Fruit fly (Drosophila melanogaster): ENCODE measurements around the gene beta-PheRS.

The beta-PheRS gene

dm6 chr3R:24252494-24252893 lies at the start of gene beta-PheRS (continued):
- TF ChIP-seq Opbp (GFP tag; IDR thresholded peaks at IDR 0.05; ENCODE audit: partially characterized antibody) (peak; percentile 94), CG7372 (GFP tag; IDR thresholded peaks at IDR 0.05) (no peak; the same call in 1 of the 2 replicates), sqz (GFP tag; optimal IDR thresholded peaks at IDR 0.05) (no peak), ATbp (GFP tag; optimal IDR thresholded peaks at IDR 0.05) (no peak), Max (GFP tag; optimal IDR thresholded peaks at IDR 0.05) (peak; percentile 73), ssp (GFP tag; IDR thresholded peaks at IDR 0.05) (peak; percentile 98), CG30431 (GFP tag; optimal IDR thresholded peaks at IDR 0.05) (no peak), Sry-δ (GFP tag; optimal IDR thresholded peaks at IDR 0.05) (peak; percentile 81), CG14441 (GFP tag; IDR thresholded peaks at IDR 0.05) (peak; percentile 39; the same call in 1 of the 2 replicates), CG11247 (GFP tag; IDR thresholded peaks at IDR 0.05) (peak; percentile 32; the same call in 1 of the 2 replicates), Abd-B (GFP tag; optimal IDR thresholded peaks at IDR 0.05) (no peak), CG16813 (GFP tag; IDR thresholded peaks at IDR 0.05; ENCODE audit: partially characterized antibody) (peak; percentile 93), fru (optimal IDR thresholded peaks at IDR 0.05) (no peak), CG30403 (GFP tag; optimal IDR thresholded peaks at IDR 0.05) (peak; percentile 61), Dad (GFP tag; optimal IDR thresholded peaks at IDR 0.05) (peak; percentile 18), CG7987 (GFP tag; optimal IDR thresholded peaks at IDR 0.05) (peak; percentile 11), CG42726 (GFP tag; IDR thresholded peaks at IDR 0.05; ENCODE audit: partially characterized antibody) (peak; percentile 97), nerfin-1 (tag; optimal IDR thresholded peaks at IDR 0.05) (no peak), CG11723 (GFP tag; optimal IDR thresholded peaks at IDR 0.05) (no peak), wek (GFP tag; optimal IDR thresholded peaks at IDR 0.05) (peak; percentile 23), CG18764 (GFP tag; optimal IDR thresholded peaks at IDR 0.05) (no peak), tio (GFP tag; optimal IDR thresholded peaks at IDR 0.05) (no peak), CG12071 (GFP tag; optimal IDR thresholded peaks at IDR 0.05) (no peak), prd (optimal IDR thresholded peaks at IDR 0.05) (no peak), prd (GFP tag; IDR thresholded peaks at IDR 0.05) (peak; percentile 54; the same call in 1 of the 3 replicates), B-H1 (GFP tag; IDR thresholded peaks at IDR 0.05) (peak; percentile 22; the same call in 1 of the 3 replicates), row (GFP tag; IDR thresholded peaks at IDR 0.05) (peak; percentile 91), CG6683 (GFP tag; optimal IDR thresholded peaks at IDR 0.05) (peak; percentile 2), GATAe (GFP tag; conservative IDR thresholded peaks at IDR 0.05) (0 out of 2 replicates have a peak, but pooled peaks have one; percentile 32), esg (GFP tag; conservative IDR thresholded peaks at IDR 0.05) (0 out of 2 replicates have a peak, but pooled peaks have one; percentile 29), kay (GFP tag; optimal IDR thresholded peaks at IDR 0.05) (peak; percentile 41), Gug (GFP tag; IDR thresholded peaks at IDR 0.05) (peak; percentile 53; the same call in 1 of the 4 replicates), Atf3 (GFP tag; optimal IDR thresholded peaks at IDR 0.05) (peak; percentile 2), NC2β (GFP tag; optimal IDR thresholded peaks at IDR 0.05) (peak; percentile 50), al (GFP tag; IDR thresholded peaks at IDR 0.05) (0 out of 2 replicates have a peak, but pooled peaks have one; percentile 47), CG2712 (tag; optimal IDR thresholded peaks at IDR 0.05) (peak; percentile 91), CG3163 (GFP tag; optimal IDR thresholded peaks at IDR 0.05) (peak; percentile 48), Ada2b (GFP tag; IDR thresholded peaks at IDR 0.05) (peak; percentile 52), NK7.1 (GFP tag; optimal IDR thresholded peaks at IDR 0.05) (no peak), Mad (GFP tag; optimal IDR thresholded peaks at IDR 0.05) (peak; percentile 68), CG11093 (GFP tag; IDR thresholded peaks at IDR 0.05) (no peak), Dp (GFP tag; optimal IDR thresholded peaks at IDR 0.05) (peak; percentile 55), CG6854 (GFP tag; optimal IDR thresholded peaks at IDR 0.05) (no peak), CG8281 (tag; optimal IDR thresholded peaks at IDR 0.05) (no peak), eve (GFP tag; optimal IDR thresholded peaks at IDR 0.05) (no peak), sisA (GFP tag; IDR thresholded peaks at IDR 0.05) (peak; percentile 14; the same call in 1 of the 2 replicates), pfk (GFP tag; optimal IDR thresholded peaks at IDR 0.05) (peak; percentile 16), Myb (GFP tag; optimal IDR thresholded peaks at IDR 0.05) (peak; percentile 63), CG17912 (GFP tag; optimal IDR thresholded peaks at IDR 0.05) (peak; percentile 59), CG32772 (GFP tag; IDR thresholded peaks at IDR 0.05) (0 out of 2 replicates have a peak, but pooled peaks have one; percentile 15), CG1024 (GFP tag; IDR thresholded peaks at IDR 0.05) (peak; percentile 70)

All from whole organism, embryonic.